Worm (Caenorhabditis elegans) whole organism, mixed stage, embryonic: ENCODE measurements around the gene F58A6.2.

Source experiments
- blmp-1 ChIP-seq: fragments of 150-350 bp; optimal IDR thresholded peaks from 2 replicates; lab custom pipeline; 2014; ENCODE audit warnings: missing biosample characterization, missing genetic modification characterization
- cnd-1 ChIP-seq: fragments of 200-800 bp; sonication (Bioruptor generic); optimal IDR thresholded peaks from 2 replicates; lab custom pipeline; 2018; ENCODE audit warnings: mild to moderate bottlenecking, missing genetic modification characterization, missing compliant biosample characterization
- mab-5 ChIP-seq: fragments of 150-350 bp; optimal IDR thresholded peaks from 2 replicates; lab custom pipeline; 2014; ENCODE audit warnings: missing biosample characterization, missing genetic modification characterization
- nhr-12 ChIP-seq: fragments of 150-350 bp; optimal IDR thresholded peaks from 2 replicates; lab custom pipeline; 2014; ENCODE audit warnings: missing biosample characterization, missing genetic modification characterization
- nhr-237 ChIP-seq: fragments of 150-350 bp; optimal IDR thresholded peaks from 2 replicates; lab custom pipeline; 2014; ENCODE audit warnings: missing biosample characterization, missing genetic modification characterization
- nhr-76 ChIP-seq: sonication (generic microtip); optimal IDR thresholded peaks from 2 replicates; lab custom pipeline; 2017; ENCODE audit warnings: missing biosample characterization, missing genetic modification characterization
- unc-39 ChIP-seq: fragments of 150-350 bp; optimal IDR thresholded peaks from 2 replicates; lab custom pipeline; 2014; ENCODE audit warnings: missing biosample characterization, missing genetic modification characterization
- unc-62 ChIP-seq: fragments of 150-350 bp; optimal IDR thresholded peaks from 2 replicates; lab custom pipeline; 2014; ENCODE audit warnings: missing biosample characterization, missing genetic modification reagents, missing genetic modification characterization
- ztf-11 ChIP-seq: fragments of 150-350 bp; optimal IDR thresholded peaks from 2 replicates; lab custom pipeline; 2014; ENCODE audit warnings: missing biosample characterization, missing genetic modification characterization

DNA sequence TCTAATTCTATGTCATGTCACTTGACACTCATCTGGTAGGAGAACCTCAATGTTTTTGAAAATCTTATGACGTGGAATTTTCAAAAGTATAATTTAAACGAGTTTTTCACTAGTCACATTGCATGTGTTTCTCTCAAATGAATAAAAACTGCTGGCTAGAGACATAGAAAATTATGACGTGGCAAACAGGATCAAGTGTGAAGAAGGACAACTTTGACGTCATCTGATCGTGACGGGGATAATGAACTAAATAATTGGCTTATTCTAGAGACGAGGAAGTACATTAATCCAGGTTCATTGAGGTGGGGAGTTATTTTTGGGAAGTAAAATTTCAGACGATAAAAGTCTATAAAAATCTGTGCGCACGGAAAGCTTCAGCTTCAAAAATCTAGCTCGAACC is 46.7 kb downstream of the F58A6.2 start:
- TF ChIP-seq nhr-76 (tag; lab: Kevin White, UChicago) (no peak), ztf-11 (tag; lab: Kevin White, UChicago) (no peak), unc-62 (GFP tag; lab: Kevin White, UChicago) (no peak), unc-39 (tag; lab: Kevin White, UChicago) (no peak), mab-5 (tag; lab: Kevin White, UChicago) (no peak), blmp-1 (tag; lab: Kevin White, UChicago) (no peak), cnd-1 (no peak), nhr-237 (no peak), nhr-12 (tag; lab: Kevin White, UChicago) (no peak)
